Fruit fly (Drosophila melanogaster) whole organism, wandering third instar larva: ENCODE measurements around the gene CG6015.
A peak's percentile ranks its signal among the peaks of the same experiment; 100 is the strongest.

Experiments
- Abd-B ChIP-seq: fragments of >200 bp; optimal IDR thresholded peaks from 2 replicates; lab custom pipeline; 2017; ENCODE audit warnings: missing biosample characterization, missing genetic modification characterization
- CG32264 ChIP-seq: fragments of 200-800 bp; sonication (Bioruptor generic); optimal IDR thresholded peaks from 2 replicates; lab custom pipeline; 2016; ENCODE audit warnings: missing biosample characterization, missing genetic modification characterization
- CG9705 ChIP-seq: fragments of 200-800 bp; sonication (Bioruptor generic); optimal IDR thresholded peaks from 2 replicates; lab custom pipeline; 2018; ENCODE audit warnings: missing biosample characterization, mild to moderate bottlenecking, missing genetic modification characterization
- CrebA ChIP-seq: fragments of 200-800 bp; sonication (Bioruptor generic); optimal IDR thresholded peaks from 2 replicates; lab custom pipeline; 2016; ENCODE audit warnings: missing biosample characterization, mild to moderate bottlenecking, missing genetic modification characterization, borderline replicate concordance
- Dfd ChIP-seq: fragments of >200 bp; optimal IDR thresholded peaks from 2 replicates; lab custom pipeline; 2017; ENCODE audit warnings: missing biosample characterization, missing genetic modification characterization
- Dif ChIP-seq: fragments of 200-275, 200-300 bp; sonication (Bioruptor generic); optimal IDR thresholded peaks from 2 replicates; lab custom pipeline; 2018; ENCODE audit warnings: missing biosample characterization, missing genetic modification characterization; ENCODE audit not compliant: partially characterized antibody
- GATAd ChIP-seq: sonication (Bioruptor generic); optimal IDR thresholded peaks from 2 replicates; lab custom pipeline; 2016; ENCODE audit warnings: missing biosample characterization, missing genetic modification characterization
- HLH106 ChIP-seq: fragments of 200-800 bp; optimal IDR thresholded peaks from 3 replicates; lab custom pipeline; 2019; ENCODE audit warnings: missing biosample characterization, mild to moderate bottlenecking, missing genetic modification characterization, moderate library complexity
- Hnf4 ChIP-seq: fragments of 200-800 bp; sonication (Bioruptor generic); optimal IDR thresholded peaks from 2 replicates; lab custom pipeline; 2016; ENCODE audit warnings: missing biosample characterization, mild to moderate bottlenecking, missing genetic modification characterization
- Hr78 ChIP-seq: fragments of >200 bp; optimal IDR thresholded peaks from 2 replicates; lab custom pipeline; 2017; ENCODE audit warnings: missing biosample characterization, missing genetic modification characterization
- Jra ChIP-seq: sonication (Bioruptor generic); optimal IDR thresholded peaks from 2 replicates; lab custom pipeline; 2016; ENCODE audit warnings: missing biosample characterization, missing genetic modification characterization
- Mio ChIP-seq: sonication (Bioruptor generic); optimal IDR thresholded peaks from 2 replicates; lab custom pipeline; 2016; ENCODE audit warnings: missing biosample characterization, missing genetic modification characterization
- Myc ChIP-seq: fragments of >200 bp; optimal IDR thresholded peaks from 2 replicates; lab custom pipeline; 2017
- N ChIP-seq: fragments of >200 bp; optimal IDR thresholded peaks from 2 replicates; lab custom pipeline; 2018; ENCODE audit warnings: missing biosample characterization, missing external identifiers, missing genetic modification characterization
- OdsH ChIP-seq: fragments of 200-800 bp; sonication (Bioruptor generic); optimal IDR thresholded peaks from 2 replicates; lab custom pipeline; 2016; ENCODE audit warnings: missing biosample characterization, mild to moderate bottlenecking, missing genetic modification characterization
- Rel ChIP-seq, 2 experiments: fragments of 200-800 bp; sonication (Bioruptor generic) in 1 of 2; optimal IDR thresholded peaks; 2 replicates in 1 of 2; 3 replicates in 1 of 2; lab custom pipeline; 2016 to 2019; ENCODE audit warnings: mild to moderate bottlenecking in 2 of 2, missing biosample characterization in 2 of 2, missing genetic modification characterization in 2 of 2, moderate library complexity in 1 of 2
- Sp1 ChIP-seq: fragments of 200-800 bp; sonication (Bioruptor generic); optimal IDR thresholded peaks from 3 replicates; lab custom pipeline; 2019; ENCODE audit warnings: missing biosample characterization, mild to moderate bottlenecking, missing genetic modification characterization, moderate library complexity
- Vsx2 ChIP-seq: fragments of 200-300, 225-300 bp; sonication (Bioruptor generic); optimal IDR thresholded peaks from 2 replicates; lab custom pipeline; 2018; ENCODE audit warnings: missing biosample characterization, missing genetic modification characterization; ENCODE audit not compliant: partially characterized antibody
- br ChIP-seq: fragments of 200-800 bp; sonication (Bioruptor generic); optimal IDR thresholded peaks from 2 replicates; lab custom pipeline; 2016; ENCODE audit warnings: missing biosample characterization, missing genetic modification characterization
- brk ChIP-seq: fragments of 200-800 bp; sonication (Bioruptor generic); optimal IDR thresholded peaks from 2 replicates; lab custom pipeline; 2016; ENCODE audit warnings: missing biosample characterization, mild to moderate bottlenecking, missing genetic modification characterization
- dl ChIP-seq, 2 experiments: fragments of 175-275, 200-275 bp in 1 of 2; fragments of 200-275 bp in 1 of 2; sonication (Bioruptor generic); optimal IDR thresholded peaks; lab custom pipeline; 2018; ENCODE audit warnings: mild to moderate bottlenecking in 2 of 2, missing biosample characterization in 2 of 2, missing genetic modification characterization in 2 of 2, moderate library complexity in 2 of 2; ENCODE audit not compliant: partially characterized antibody in 2 of 2, insufficient read depth in 1 of 2
- dmrt93B ChIP-seq: fragments of 200-800 bp; sonication (Bioruptor generic); optimal IDR thresholded peaks from 2 replicates; lab custom pipeline; 2018; ENCODE audit warnings: missing biosample characterization, mild to moderate bottlenecking, missing genetic modification characterization
- dsf ChIP-seq: sonication (Bioruptor generic); optimal IDR thresholded peaks from 2 replicates; lab custom pipeline; 2016; ENCODE audit warnings: missing biosample characterization, missing genetic modification characterization, borderline replicate concordance
- ey ChIP-seq: fragments of 200-800 bp; sonication (Bioruptor generic); optimal IDR thresholded peaks from 2 replicates; lab custom pipeline; 2016; ENCODE audit warnings: missing biosample characterization, missing genetic modification characterization
- foxo ChIP-seq, 2 experiments: fragments of 200-800 bp; sonication (Bioruptor generic); optimal IDR thresholded peaks; 2 replicates in 1 of 2; 3 replicates in 1 of 2; lab custom pipeline; 2016 to 2017; ENCODE audit warnings: missing biosample characterization in 2 of 2, missing genetic modification characterization in 2 of 2
- fru ChIP-seq: fragments of 200-800 bp; sonication (Bioruptor generic); optimal IDR thresholded peaks from 3 replicates; lab custom pipeline; 2016; ENCODE audit warnings: missing biosample characterization, mild to moderate bottlenecking, missing genetic modification characterization
- h ChIP-seq: fragments of 200-800 bp; sonication (Bioruptor generic); optimal IDR thresholded peaks from 3 replicates; lab custom pipeline; 2016; ENCODE audit warnings: missing biosample characterization, mild to moderate bottlenecking, missing genetic modification characterization
- jim ChIP-seq: fragments of 175-275, 200-325 bp; sonication (Bioruptor generic); optimal IDR thresholded peaks from 2 replicates; lab custom pipeline; 2016; ENCODE audit warnings: missing biosample characterization, mild to moderate bottlenecking, missing genetic modification characterization
- lola ChIP-seq: fragments of >200 bp; optimal IDR thresholded peaks from 2 replicates; lab custom pipeline; 2017; ENCODE audit warnings: missing biosample characterization, missing genetic modification characterization
- pan ChIP-seq: fragments of >200 bp; optimal IDR thresholded peaks from 2 replicates; lab custom pipeline; 2017
- psq ChIP-seq: fragments of 200-800 bp; sonication (Bioruptor generic); optimal IDR thresholded peaks from 3 replicates; lab custom pipeline; 2017; ENCODE audit warnings: missing biosample characterization, mild to moderate bottlenecking, missing genetic modification characterization, moderate library complexity
- rgr ChIP-seq: fragments of 200-800 bp; sonication (Bioruptor generic); optimal IDR thresholded peaks from 3 replicates; lab custom pipeline; 2016; ENCODE audit warnings: missing biosample characterization, mild to moderate bottlenecking, missing genetic modification characterization
- sage ChIP-seq: fragments of 200-800 bp; sonication (Bioruptor generic); optimal IDR thresholded peaks from 2 replicates; lab custom pipeline; 2016; ENCODE audit warnings: missing biosample characterization, mild to moderate bottlenecking, missing genetic modification characterization
- sv ChIP-seq: fragments of 200-800 bp; sonication (Bioruptor generic); optimal IDR thresholded peaks from 3 replicates; lab custom pipeline; 2016; ENCODE audit warnings: missing biosample characterization, missing genetic modification characterization
- tai ChIP-seq: sonication (Bioruptor generic); optimal IDR thresholded peaks from 2 replicates; lab custom pipeline; 2016; ENCODE audit warnings: missing biosample characterization, missing genetic modification characterization
- usp ChIP-seq: fragments of >200 bp; optimal IDR thresholded peaks from 2 replicates; lab custom pipeline; 2017; ENCODE audit warnings: missing biosample characterization, missing genetic modification characterization

Gene CG6015

dm6 chr3R:22039480-22039879 is 5.4 kb upstream of the CG6015 start:
- TF ChIP-seq jim (GFP tag; lab: Kevin White, UChicago): no peak
- TF ChIP-seq dsf (GFP tag; lab: Kevin White, UChicago): no peak
- TF ChIP-seq foxo (GFP tag; optimal IDR thresholded peaks at IDR 0.05; lab: Kevin White, UChicago): no peak
- no peak for TF ChIP-seq pan (lab: Kevin White, UChicago)
- no peak for TF ChIP-seq fru (GFP tag; lab: Kevin White, UChicago)
- peak; percentile 71 for TF ChIP-seq rgr (GFP tag; lab: Kevin White, UChicago)
- TF ChIP-seq Rel (GFP tag; optimal IDR thresholded peaks at IDR 0.05; lab: Kevin White, UChicago): no peak
- no peak for TF ChIP-seq Rel (tag; optimal IDR thresholded peaks at IDR 0.05; lab: Kevin White, UChicago)
- TF ChIP-seq ey (GFP tag; lab: Kevin White, UChicago): peak; percentile 62
- peak; percentile 10 for TF ChIP-seq Sp1 (GFP tag; lab: Kevin White, UChicago)
- TF ChIP-seq Abd-B (GFP tag; lab: Kevin White, UChicago): no peak
- TF ChIP-seq Hnf4 (GFP tag; lab: Kevin White, UChicago): no peak
- TF ChIP-seq Hr78: no peak
- TF ChIP-seq CrebA: no peak
- no peak for TF ChIP-seq brk (GFP tag; lab: Kevin White, UChicago)
- TF ChIP-seq psq (GFP tag; lab: Kevin White, UChicago): peak; percentile 50
- no peak for TF ChIP-seq br (GFP tag; lab: Kevin White, UChicago)
- no peak for TF ChIP-seq dl (GFP tag; optimal IDR thresholded peaks at IDR 0.05; lab: Kevin White, UChicago; ENCODE audit: insufficient read depth in 1 of 2, partially characterized antibody in 2 of 2)
- TF ChIP-seq HLH106 (tag; lab: Kevin White, UChicago): peak; percentile 19
- no peak for TF ChIP-seq Dif (GFP tag; lab: Kevin White, UChicago)
- TF ChIP-seq OdsH (GFP tag; lab: Kevin White, UChicago): peak; percentile 61
- TF ChIP-seq sage (GFP tag; lab: Kevin White, UChicago): no peak
- TF ChIP-seq Jra (GFP tag; lab: Kevin White, UChicago): no peak
- TF ChIP-seq GATAd (GFP tag; lab: Kevin White, UChicago): no peak

dm6 chr3R:22035552-22035951 is 1.5 kb upstream of the CG6015 start:
- no peak for TF ChIP-seq Jra (GFP tag; lab: Kevin White, UChicago)
- TF ChIP-seq Rel (GFP tag; optimal IDR thresholded peaks at IDR 0.05; lab: Kevin White, UChicago): no peak
- TF ChIP-seq Rel (tag; optimal IDR thresholded peaks at IDR 0.05; lab: Kevin White, UChicago): peak; percentile 56
- TF ChIP-seq Myc: peak; percentile 52

dm6 chr3R:22031738-22032137 is 2.3 kb downstream of the CG6015 start, which contains the start of gene CG13409:
CG13409 (minus strand) TSS chr3R:22031900.
- TF ChIP-seq Mio (GFP tag; lab: Kevin White, UChicago): no peak

dm6 chr3R:22027743-22028099 is 6.4 kb downstream of the CG6015 start:
- TF ChIP-seq rgr (GFP tag; lab: Kevin White, UChicago) (no peak), sv (GFP tag; lab: Kevin White, UChicago) (no peak), Dfd (GFP tag; lab: Kevin White, UChicago) (no peak), psq (GFP tag; lab: Kevin White, UChicago) (no peak), Myc (no peak), HLH106 (tag; lab: Kevin White, UChicago) (no peak), CrebA (no peak), pan (lab: Kevin White, UChicago) (no peak)

dm6 chr3R:22026922-22027742 is 7.0 kb downstream of the CG6015 start, which contains the start of the genes Cchl and ND-42:
Cchl (minus strand) TSS chr3R:22027480.
ND-42 (plus strand) TSS chr3R:22027709.
- peak; percentile 86 for TF ChIP-seq rgr (GFP tag; lab: Kevin White, UChicago)
- TF ChIP-seq brk (GFP tag; lab: Kevin White, UChicago): no peak
- peak; percentile 70 for TF ChIP-seq ey (GFP tag; lab: Kevin White, UChicago)
- TF ChIP-seq sv (GFP tag; lab: Kevin White, UChicago): peak; percentile 55
- TF ChIP-seq Hr78: no peak
- TF ChIP-seq br (GFP tag; lab: Kevin White, UChicago): no peak
- TF ChIP-seq psq (GFP tag; lab: Kevin White, UChicago): peak; percentile 75
- no peak for TF ChIP-seq jim (GFP tag; lab: Kevin White, UChicago)
- peak; percentile 88 for TF ChIP-seq HLH106 (tag; lab: Kevin White, UChicago)
- no peak for TF ChIP-seq CrebA
- TF ChIP-seq h (GFP tag; lab: Kevin White, UChicago): peak; percentile 83
- peak; percentile 80 for TF ChIP-seq Sp1 (GFP tag; lab: Kevin White, UChicago)
- no peak for TF ChIP-seq dmrt93B (GFP tag; lab: Kevin White, UChicago)
- no peak for TF ChIP-seq tai (GFP tag; lab: Kevin White, UChicago)
- TF ChIP-seq Vsx2 (GFP tag; lab: Kevin White, UChicago): no peak
- TF ChIP-seq GATAd (GFP tag; lab: Kevin White, UChicago): peak; percentile 57
- TF ChIP-seq fru (GFP tag; lab: Kevin White, UChicago): peak; percentile 78
- TF ChIP-seq usp (GFP tag; lab: Kevin White, UChicago): no peak
- no peak for TF ChIP-seq dl (GFP tag; optimal IDR thresholded peaks at IDR 0.05; lab: Kevin White, UChicago; ENCODE audit: insufficient read depth in 1 of 2, partially characterized antibody in 2 of 2)
- TF ChIP-seq Dif (GFP tag; lab: Kevin White, UChicago): no peak
- no peak for TF ChIP-seq N (GFP tag; lab: Kevin White, UChicago)
- TF ChIP-seq CG9705: peak; percentile 86
- TF ChIP-seq foxo (GFP tag; optimal IDR thresholded peaks at IDR 0.05; lab: Kevin White, UChicago): peak in 1 of 2 experiments; percentile 88
- TF ChIP-seq Jra (GFP tag; lab: Kevin White, UChicago): peak; percentile 69
- TF ChIP-seq dsf (GFP tag; lab: Kevin White, UChicago): no peak
- TF ChIP-seq CG32264 (GFP tag; lab: Kevin White, UChicago): peak; percentile 45
- no peak for TF ChIP-seq pan (lab: Kevin White, UChicago)
- no peak for TF ChIP-seq lola (GFP tag; lab: Kevin White, UChicago)
